Worm (Caenorhabditis elegans) whole organism, midembryonic: Measurements from ENCODE around the gene F31F4.11.

Experiments used
- T22C8.4 ChIP-seq: fragments of 200-800 bp; sonication (Bioruptor generic); IDR thresholded peaks from 2 replicates; pipeline ENCODE4 v1.3.6; 2022; ENCODE audit warnings: missing genetic modification characterization, missing compliant biosample characterization
- med-1 ChIP-seq: sonication (generic microtip); optimal IDR thresholded peaks from 2 replicates; lab custom pipeline; 2017; ENCODE audit warnings: missing genetic modification characterization, mild to moderate bottlenecking, missing compliant biosample characterization, antibody characterized with exemption, missing genetic modification reagents; ENCODE audit not compliant: insufficient read depth
- ref-1 ChIP-seq: fragments of 200-800 bp; sonication (Bioruptor generic); conservative IDR thresholded peaks from 2 replicates; pipeline ENCODE4 v1.3.6; 2022; ENCODE audit warnings: missing genetic modification reagents, missing genetic modification characterization, missing compliant biosample characterization

ce11 chrV:631832-632231 is 32.4 kb downstream of the F31F4.11 start:
- TF ChIP-seq ref-1 (GFP tag; lab: Robert Waterston, UW) (no peak), med-1 (GFP tag; lab: Kevin White, UChicago) (no peak), T22C8.4 (GFP tag; lab: Robert Waterston, UW) (no peak)
